ENCODE assay signal across 4 fruit fly cellular contexts in the genomic region with DNA sequence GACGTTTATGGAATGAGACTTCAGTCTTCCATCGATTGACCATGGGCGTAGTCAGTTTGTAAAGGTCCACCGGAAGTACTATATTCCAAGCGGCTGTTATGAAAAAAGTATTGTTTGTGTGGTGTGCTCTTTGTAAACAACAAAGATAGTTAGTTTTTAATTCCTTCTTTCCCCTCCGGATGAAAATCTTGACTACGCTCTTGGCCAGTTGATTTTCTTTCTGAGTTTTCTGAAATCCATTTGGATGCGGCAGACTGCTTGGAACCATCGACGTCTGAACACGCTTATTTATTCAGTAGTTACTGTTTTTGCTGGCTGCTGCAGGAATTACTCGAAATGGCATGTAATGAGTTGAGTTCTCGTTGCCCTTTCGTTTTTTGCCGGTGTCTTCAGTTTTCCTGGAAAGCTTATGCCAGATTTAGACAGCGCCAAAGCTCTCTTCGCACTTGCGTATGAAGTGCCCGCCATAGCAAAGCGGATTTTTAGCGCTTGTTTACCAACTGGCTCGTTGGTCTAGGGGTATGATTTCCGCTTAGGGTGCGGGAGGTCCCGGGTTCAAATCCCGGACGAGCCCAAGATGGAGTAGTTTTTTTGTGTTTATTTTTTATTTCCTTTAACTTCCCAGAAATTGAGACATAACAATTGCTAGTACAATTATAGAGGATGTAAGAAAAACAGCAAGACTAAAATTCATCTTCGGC.
TF ChIP-seq lines count a peak whose summit lies in the region.

No protein-coding gene starts in this region.

- TF ChIP-seq CTCF in whole organism, embryonic (GFP tag; optimal IDR thresholded peaks at IDR 0.05; lab: Kevin White, UChicago), result peak; percentile 86

TF ChIP-seq in whole organism, embryonic, 481 proteins besides CTCF, POLR2A, EP300 and RAD21 (continues in another document):
- peak; percentile 7 for TF ChIP-seq grau (tag; optimal IDR thresholded peaks at IDR 0.05; lab: Kevin White, UChicago)
- peak; percentile 54 for TF ChIP-seq inv (GFP tag; IDR thresholded peaks at IDR 0.05; lab: Robert Waterston, UW; ENCODE audit: partially characterized antibody)
- peak in 1 of 2 experiments; percentile 79 for TF ChIP-seq eve (GFP tag; optimal IDR thresholded peaks at IDR 0.05; lab: Kevin White, UChicago)
- peak; percentile 15 for TF ChIP-seq ind (GFP tag; optimal IDR thresholded peaks at IDR 0.05; lab: Kevin White, UChicago)
- no peak for TF ChIP-seq D19A (tag; optimal IDR thresholded peaks at IDR 0.05; lab: Kevin White, UChicago)
- no peak for TF ChIP-seq odd (GFP tag; optimal IDR thresholded peaks at IDR 0.05; lab: Kevin White, UChicago)
- TF ChIP-seq D (optimal IDR thresholded peaks at IDR 0.05; lab: Kevin White, UChicago), result no peak
- no peak for TF ChIP-seq D (GFP tag; optimal IDR thresholded peaks at IDR 0.05; lab: Kevin White, UChicago)
- TF ChIP-seq CHES-1-like (GFP tag; optimal IDR thresholded peaks at IDR 0.05; lab: Kevin White, UChicago), result no peak
- no peak for TF ChIP-seq Six4 (GFP tag; optimal IDR thresholded peaks at IDR 0.05; lab: Kevin White, UChicago)
- no peak for TF ChIP-seq tio (GFP tag; optimal IDR thresholded peaks at IDR 0.05; lab: Kevin White, UChicago)
- TF ChIP-seq CG33557 (GFP tag; optimal IDR thresholded peaks at IDR 0.05; lab: Kevin White, UChicago), result no peak
- TF ChIP-seq MTF-1 (GFP tag; optimal IDR thresholded peaks at IDR 0.05; lab: Kevin White, UChicago; ENCODE audit: borderline replicate concordance), result no peak
- TF ChIP-seq CG10979 (tag; optimal IDR thresholded peaks at IDR 0.05; lab: Kevin White, UChicago), result peak; percentile 5
- TF ChIP-seq CG11504 (tag; optimal IDR thresholded peaks at IDR 0.05; lab: Kevin White, UChicago), result peak; percentile 35
- no peak for TF ChIP-seq CG2875 (GFP tag; optimal IDR thresholded peaks at IDR 0.05; lab: Kevin White, UChicago)
- TF ChIP-seq Doc3 (GFP tag; IDR thresholded peaks at IDR 0.05; lab: Robert Waterston, UW; ENCODE audit: partially characterized antibody), result peak; percentile 45; the same call in 1 of the 3 replicates
- TF ChIP-seq ATbp (GFP tag; optimal IDR thresholded peaks at IDR 0.05; lab: Kevin White, UChicago), result no peak
- TF ChIP-seq CG13287 (GFP tag; IDR thresholded peaks at IDR 0.05; lab: Robert Waterston, UW; ENCODE audit: partially characterized antibody), result peak; percentile 59; the same call in 1 of the 2 replicates

TF ChIP-seq in whole organism, prepupa, 60 proteins besides CTCF, POLR2A, EP300 and RAD21 (continues in another document):
- TF ChIP-seq svp (GFP tag; lab: Kevin White, UChicago), result peak; percentile 81
- peak; percentile 72 for TF ChIP-seq cyc (GFP tag; optimal IDR thresholded peaks at IDR 0.05; lab: Kevin White, UChicago)
- TF ChIP-seq CG16779 (tag; optimal IDR thresholded peaks at IDR 0.05; lab: Kevin White, UChicago), result no peak
- TF ChIP-seq Eip78C (GFP tag; lab: Kevin White, UChicago), result peak; percentile 92
- peak; percentile 50 to 66 for TF ChIP-seq ss (GFP tag; optimal IDR thresholded peaks at IDR 0.05; lab: Kevin White, UChicago)
- no peak for TF ChIP-seq CG11294 (GFP tag; IDR thresholded peaks at IDR 0.05; lab: Robert Waterston, UW)
- TF ChIP-seq CG1621 (tag; optimal IDR thresholded peaks at IDR 0.05; lab: Kevin White, UChicago), result peak; percentile 66
- TF ChIP-seq achi (GFP tag; optimal IDR thresholded peaks at IDR 0.05; lab: Kevin White, UChicago), result peak; percentile 61
- TF ChIP-seq CG6276 (GFP tag; optimal IDR thresholded peaks at IDR 0.05; lab: Kevin White, UChicago), result no peak
- TF ChIP-seq CG8632 (GFP tag; optimal IDR thresholded peaks at IDR 0.05; lab: Kevin White, UChicago), result peak; percentile 37
- peak; percentile 55 for TF ChIP-seq CG7368 (GFP tag; optimal IDR thresholded peaks at IDR 0.05; lab: Kevin White, UChicago)
- TF ChIP-seq OdsH (GFP tag; optimal IDR thresholded peaks at IDR 0.05; lab: Kevin White, UChicago), result peak; percentile 59
- peak; percentile 59 for TF ChIP-seq CG31627 (GFP tag; optimal IDR thresholded peaks at IDR 0.05; lab: Kevin White, UChicago)
- TF ChIP-seq Lpt (GFP tag; optimal IDR thresholded peaks at IDR 0.05; lab: Kevin White, UChicago), result peak; percentile 15
- peak; percentile 43 for TF ChIP-seq Ets21C (GFP tag; optimal IDR thresholded peaks at IDR 0.05; lab: Kevin White, UChicago)
- TF ChIP-seq CG10669 (GFP tag; optimal IDR thresholded peaks at IDR 0.05; lab: Kevin White, UChicago), result peak; percentile 62
- peak; percentile 69 for TF ChIP-seq CG6792 (GFP tag; optimal IDR thresholded peaks at IDR 0.05; lab: Kevin White, UChicago)
- peak; percentile 75 for TF ChIP-seq Met (GFP tag; optimal IDR thresholded peaks at IDR 0.05; lab: Kevin White, UChicago)
- peak; percentile 39 for TF ChIP-seq CG11902 (GFP tag; optimal IDR thresholded peaks at IDR 0.05; lab: Kevin White, UChicago)
- TF ChIP-seq CG15336 (GFP tag; IDR thresholded peaks at IDR 0.05; lab: Robert Waterston, UW), result peak; percentile 15; the same call in 1 of the 2 replicates
- no peak for TF ChIP-seq Eip93F (GFP tag; optimal IDR thresholded peaks at IDR 0.05; lab: Kevin White, UChicago)
- peak; percentile 64 for TF ChIP-seq topi (GFP tag; optimal IDR thresholded peaks at IDR 0.05; lab: Kevin White, UChicago)

TF ChIP-seq in whole organism, pupa, 21 proteins besides CTCF, POLR2A, EP300 and RAD21:
- TF ChIP-seq CG15710 (tag; optimal IDR thresholded peaks at IDR 0.05; lab: Kevin White, UChicago), result peak; percentile 71
- peak; percentile 57 for TF ChIP-seq CG8301 (tag; optimal IDR thresholded peaks at IDR 0.05; lab: Kevin White, UChicago)
- peak; percentile 73 for TF ChIP-seq CG17806 (tag; optimal IDR thresholded peaks at IDR 0.05; lab: Kevin White, UChicago)
- peak; percentile 60 for TF ChIP-seq CG34367 (tag; optimal IDR thresholded peaks at IDR 0.05; lab: Kevin White, UChicago)
- TF ChIP-seq CG14655 (GFP tag; optimal IDR thresholded peaks at IDR 0.05; lab: Kevin White, UChicago), result peak; percentile 61
- peak; percentile 71 for TF ChIP-seq Pif1A (GFP tag; optimal IDR thresholded peaks at IDR 0.05; lab: Kevin White, UChicago)
- peak; percentile 23 for TF ChIP-seq EcR (GFP tag; optimal IDR thresholded peaks at IDR 0.05; lab: Kevin White, UChicago)
- TF ChIP-seq Pif1B (GFP tag; optimal IDR thresholded peaks at IDR 0.05; lab: Kevin White, UChicago), result peak; percentile 63
- TF ChIP-seq Snoo (tag; optimal IDR thresholded peaks at IDR 0.05; lab: Kevin White, UChicago), result peak; percentile 46
- peak; percentile 49 for TF ChIP-seq D1 (tag; optimal IDR thresholded peaks at IDR 0.05; lab: Kevin White, UChicago)
- peak; percentile 34 for TF ChIP-seq gl (tag; optimal IDR thresholded peaks at IDR 0.05; lab: Kevin White, UChicago)
- peak; percentile 61; the same call in 2 of the 3 replicates for TF ChIP-seq fd96Ca (GFP tag; IDR thresholded peaks at IDR 0.05; lab: Robert Waterston, UW)
- TF ChIP-seq Ets98B (GFP tag; IDR thresholded peaks at IDR 0.05; lab: Robert Waterston, UW), result no peak
- TF ChIP-seq CG32121 (GFP tag; IDR thresholded peaks at IDR 0.05; lab: Robert Waterston, UW), result no peak
- peak; percentile 70 for TF ChIP-seq CG9948 (tag; optimal IDR thresholded peaks at IDR 0.05; lab: Kevin White, UChicago)
- TF ChIP-seq CG4496 (GFP tag; IDR thresholded peaks at IDR 0.05; lab: Robert Waterston, UW), result peak; percentile 62
- TF ChIP-seq CG13204 (GFP tag; optimal IDR thresholded peaks at IDR 0.05; lab: Kevin White, UChicago), result no peak
- no peak for TF ChIP-seq CG10348 (GFP tag; IDR thresholded peaks at IDR 0.05; lab: Robert Waterston, UW)
- peak; percentile 74 for TF ChIP-seq CG8159 (tag; optimal IDR thresholded peaks at IDR 0.05; lab: Kevin White, UChicago)
- 0 out of 2 replicates have a peak, but pooled peaks have one; percentile 15 for TF ChIP-seq rn (GFP tag; IDR thresholded peaks at IDR 0.05; lab: Robert Waterston, UW)
- TF ChIP-seq CG12605 (GFP tag; IDR thresholded peaks at IDR 0.05; lab: Robert Waterston, UW), result no peak
TF ChIP-seq in whole organism, pupa: peak in this region for 16.

TF ChIP-seq in whole organism, wandering third instar larva, 38 proteins besides CTCF, POLR2A, EP300 and RAD21:
- peak; percentile 5 for TF ChIP-seq Dif (GFP tag; optimal IDR thresholded peaks at IDR 0.05; lab: Kevin White, UChicago; ENCODE audit: partially characterized antibody)
- TF ChIP-seq OdsH (GFP tag; optimal IDR thresholded peaks at IDR 0.05; lab: Kevin White, UChicago), result no peak
- TF ChIP-seq ey (GFP tag; optimal IDR thresholded peaks at IDR 0.05; lab: Kevin White, UChicago), result peak; percentile 45
- TF ChIP-seq rgr (GFP tag; optimal IDR thresholded peaks at IDR 0.05; lab: Kevin White, UChicago), result peak; percentile 38
- peak; percentile 2 for TF ChIP-seq Hnf4 (GFP tag; optimal IDR thresholded peaks at IDR 0.05; lab: Kevin White, UChicago)
- TF ChIP-seq tai (GFP tag; optimal IDR thresholded peaks at IDR 0.05; lab: Kevin White, UChicago), result peak; percentile 15
- TF ChIP-seq dsf (GFP tag; optimal IDR thresholded peaks at IDR 0.05; lab: Kevin White, UChicago; ENCODE audit: borderline replicate concordance), result no peak
- peak in 1 of 2 experiments; percentile 51 for TF ChIP-seq foxo (GFP tag; optimal IDR thresholded peaks at IDR 0.05; lab: Kevin White, UChicago)
- TF ChIP-seq fru (GFP tag; optimal IDR thresholded peaks at IDR 0.05; lab: Kevin White, UChicago), result peak; percentile 31
- TF ChIP-seq lola (GFP tag; optimal IDR thresholded peaks at IDR 0.05; lab: Kevin White, UChicago), result no peak
- no peak for TF ChIP-seq GATAd (GFP tag; optimal IDR thresholded peaks at IDR 0.05; lab: Kevin White, UChicago)
- peak; percentile 0 for TF ChIP-seq dmrt93B (GFP tag; optimal IDR thresholded peaks at IDR 0.05; lab: Kevin White, UChicago)
- TF ChIP-seq h (GFP tag; optimal IDR thresholded peaks at IDR 0.05; lab: Kevin White, UChicago), result peak; percentile 57
- peak; percentile 2 for TF ChIP-seq psq (GFP tag; optimal IDR thresholded peaks at IDR 0.05; lab: Kevin White, UChicago)

Comparison
In these comparisons a context has a peak if more than half of its experiments do, and no peak if none do; other contexts are left out.
1. Of the 7 proteins assayed by ChIP-seq in both whole organism, embryonic and whole organism, prepupa: peak only in whole organism, embryonic: Blimp-1; only in whole organism, prepupa: CG6854, Gug, Hr39 and Lpt; in both: Sox102F; in neither: 1.